Worm (Caenorhabditis elegans) whole organism, L3 larva: ENCODE data around the gene M03A8.3.

Experiments used
- R02D3.7 ChIP-seq: fragments of 150-350 bp; optimal IDR thresholded peaks from 2 replicates; lab custom pipeline; 2014; ENCODE audit warnings: missing biosample characterization, missing genetic modification characterization
- ZK546.5 ChIP-seq: sonication (generic microtip); optimal IDR thresholded peaks from 2 replicates; lab custom pipeline; 2017; ENCODE audit warnings: missing biosample characterization, missing genetic modification characterization
- ama-1 ChIP-seq: fragments of 150-350 bp; optimal IDR thresholded peaks from 2 replicates; lab custom pipeline; 2018
- ceh-16 ChIP-seq: sonication (generic microtip); optimal IDR thresholded peaks from 2 replicates; lab custom pipeline; 2017; ENCODE audit warnings: missing biosample characterization, missing genetic modification characterization
- ceh-82 ChIP-seq: fragments of 150-350 bp; optimal IDR thresholded peaks from 2 replicates; lab custom pipeline; 2014; ENCODE audit warnings: missing biosample characterization, missing genetic modification characterization
- ceh-9 ChIP-seq: sonication (generic microtip); optimal IDR thresholded peaks from 2 replicates; lab custom pipeline; 2018; ENCODE audit warnings: missing biosample characterization, missing genetic modification characterization
- daf-12 ChIP-seq: fragments of 150-350 bp; optimal IDR thresholded peaks from 2 replicates; lab custom pipeline; 2014; ENCODE audit warnings: missing biosample characterization, missing genetic modification reagents, missing genetic modification characterization
- egl-27 ChIP-seq: sonication (generic microtip); optimal IDR thresholded peaks from 4 replicates; lab custom pipeline; 2017; ENCODE audit warnings: missing biosample characterization, missing genetic modification reagents, missing genetic modification characterization
- egl-5 ChIP-seq: fragments of 150-350 bp; optimal IDR thresholded peaks from 2 replicates; lab custom pipeline; 2017; ENCODE audit warnings: missing biosample characterization, missing genetic modification reagents, missing genetic modification characterization, inconsistent platforms
- elt-2 ChIP-seq: sonication (generic microtip); optimal IDR thresholded peaks from 2 replicates; lab custom pipeline; 2016; ENCODE audit warnings: missing genetic modification reagents, mild to moderate bottlenecking, missing genetic modification characterization, missing compliant biosample characterization
- elt-3 ChIP-seq, 3 experiments: fragments of 150-350 bp in 1 of 3; sonication (generic microtip) in 2 of 3; optimal IDR thresholded peaks; 2 replicates in 2 of 3; 4 replicates in 1 of 3; lab custom pipeline; 2014 to 2017; ENCODE audit warnings: missing biosample characterization in 3 of 3, missing genetic modification characterization in 3 of 3
- eor-1 ChIP-seq, 2 experiments: fragments of 150-350 bp; optimal IDR thresholded peaks; 2 replicates each; lab custom pipeline; 2014 to 2018; ENCODE audit warnings: missing biosample characterization in 2 of 2, missing genetic modification characterization in 2 of 2
- fkh-10 ChIP-seq: sonication (generic microtip); optimal IDR thresholded peaks from 2 replicates; lab custom pipeline; 2017; ENCODE audit warnings: missing biosample characterization, missing genetic modification reagents, missing genetic modification characterization
- fkh-2 ChIP-seq: fragments of 150-350 bp; optimal IDR thresholded peaks from 2 replicates; lab custom pipeline; 2014; ENCODE audit warnings: missing biosample characterization, missing genetic modification reagents, missing genetic modification characterization
- hmg-11 ChIP-seq: sonication (generic microtip); optimal IDR thresholded peaks from 2 replicates; lab custom pipeline; 2016; ENCODE audit warnings: missing genetic modification characterization, missing compliant biosample characterization
- jun-1 ChIP-seq: fragments of 150-350 bp; optimal IDR thresholded peaks from 2 replicates; lab custom pipeline; 2014; ENCODE audit warnings: missing biosample characterization, missing genetic modification reagents, missing genetic modification characterization
- lin-15B ChIP-seq: fragments of 150-350 bp; optimal IDR thresholded peaks from 2 replicates; lab custom pipeline; 2014; ENCODE audit warnings: missing biosample characterization, missing genetic modification characterization
- lin-39 ChIP-seq: fragments of 150-350 bp; optimal IDR thresholded peaks from 2 replicates; lab custom pipeline; 2018; ENCODE audit warnings: missing biosample characterization, missing genetic modification reagents, missing genetic modification characterization
- lsy-12 ChIP-seq: sonication (generic microtip); optimal IDR thresholded peaks from 2 replicates; lab custom pipeline; 2016; ENCODE audit warnings: mild to moderate bottlenecking, missing genetic modification characterization, missing compliant biosample characterization
- mml-1 ChIP-seq: fragments of 150-350 bp; sonication (generic microtip); optimal IDR thresholded peaks from 3 replicates; lab custom pipeline; 2014; ENCODE audit warnings: missing biosample characterization, missing genetic modification characterization
- nfya-1 ChIP-seq: sonication (generic microtip); optimal IDR thresholded peaks from 2 replicates; lab custom pipeline; 2017; ENCODE audit warnings: missing genetic modification characterization, mild to moderate bottlenecking, missing compliant biosample characterization, antibody characterized with exemption, moderate library complexity; ENCODE audit not compliant: insufficient read depth
- nhr-23 ChIP-seq: fragments of 150-350 bp; optimal IDR thresholded peaks from 2 replicates; lab custom pipeline; 2014; ENCODE audit warnings: missing biosample characterization, missing genetic modification reagents, missing genetic modification characterization
- nhr-237 ChIP-seq: fragments of 150-350 bp; optimal IDR thresholded peaks from 2 replicates; lab custom pipeline; 2014; ENCODE audit warnings: missing biosample characterization, missing genetic modification characterization
- nhr-25 ChIP-seq: sonication (generic microtip); optimal IDR thresholded peaks from 2 replicates; lab custom pipeline; 2017; ENCODE audit warnings: missing biosample characterization, missing genetic modification characterization
- nhr-28 ChIP-seq: fragments of 150-350 bp; optimal IDR thresholded peaks from 2 replicates; lab custom pipeline; 2014; ENCODE audit warnings: missing biosample characterization, missing genetic modification characterization
- nhr-43 ChIP-seq: sonication (generic microtip); optimal IDR thresholded peaks from 2 replicates; lab custom pipeline; 2016; ENCODE audit warnings: mild to moderate bottlenecking, missing genetic modification characterization, missing compliant biosample characterization; ENCODE audit not compliant: poor library complexity, severe bottlenecking
- nhr-67 ChIP-seq: fragments of 150-350 bp; optimal IDR thresholded peaks from 2 replicates; lab custom pipeline; 2014; ENCODE audit warnings: missing biosample characterization, missing genetic modification characterization
- nhr-76 ChIP-seq: fragments of 150-350 bp; sonication (generic microtip); optimal IDR thresholded peaks from 5 replicates; lab custom pipeline; 2014; ENCODE audit warnings: missing biosample characterization, missing genetic modification characterization
- nhr-77 ChIP-seq: fragments of 150-350 bp; optimal IDR thresholded peaks from 2 replicates; lab custom pipeline; 2014; ENCODE audit warnings: missing biosample characterization, missing genetic modification characterization
- pha-4 ChIP-seq: fragments of 150-350 bp; optimal IDR thresholded peaks from 2 replicates; lab custom pipeline; 2014; ENCODE audit warnings: missing biosample characterization, missing genetic modification reagents, missing genetic modification characterization
- pqm-1 ChIP-seq: fragments of 150-350 bp; optimal IDR thresholded peaks from 2 replicates; lab custom pipeline; 2017; ENCODE audit warnings: missing biosample characterization, missing genetic modification characterization, inconsistent platforms
- sea-2 ChIP-seq: fragments of 150-350 bp; sonication (generic microtip); optimal IDR thresholded peaks from 4 replicates; lab custom pipeline; 2014; ENCODE audit warnings: missing biosample characterization, missing genetic modification reagents, missing genetic modification characterization
- skn-1 ChIP-seq: fragments of 150-350 bp; optimal IDR thresholded peaks from 2 replicates; lab custom pipeline; 2014; ENCODE audit warnings: missing biosample characterization, missing genetic modification characterization
- tbx-2 ChIP-seq: sonication (generic microtip); optimal IDR thresholded peaks from 2 replicates; lab custom pipeline; 2016; ENCODE audit warnings: mild to moderate bottlenecking, missing genetic modification characterization, missing compliant biosample characterization
- unc-39 ChIP-seq: sonication (generic microtip); optimal IDR thresholded peaks from 4 replicates; lab custom pipeline; 2017; ENCODE audit warnings: missing biosample characterization, missing genetic modification characterization
- unc-62 ChIP-seq: fragments of 150-350 bp; sonication (generic microtip); optimal IDR thresholded peaks from 4 replicates; lab custom pipeline; 2014; ENCODE audit warnings: missing biosample characterization, missing genetic modification reagents, missing genetic modification characterization
- zag-1 ChIP-seq: fragments of 150-350 bp; optimal IDR thresholded peaks from 2 replicates; lab custom pipeline; 2014; ENCODE audit warnings: missing biosample characterization, missing genetic modification characterization
- ztf-11 ChIP-seq: fragments of 150-350 bp; optimal IDR thresholded peaks from 2 replicates; lab custom pipeline; 2014; ENCODE audit warnings: missing biosample characterization, missing genetic modification characterization
- ztf-4 ChIP-seq: fragments of 150-350 bp; optimal IDR thresholded peaks from 2 replicates; lab custom pipeline; 2014; ENCODE audit warnings: missing biosample characterization, missing genetic modification characterization

The M03A8.3 gene

ce11 chrX:6808239-6808638 lies 8.4 kb downstream of the M03A8.3 start:
- no peak for TF ChIP-seq ceh-9 (tag; lab: Kevin White, UChicago)
- no peak for TF ChIP-seq R02D3.7
- TF ChIP-seq egl-5 (tag; lab: Kevin White, UChicago) = peak; percentile 33
- no peak for TF ChIP-seq ZK546.5 (tag; lab: Kevin White, UChicago)
- peak; percentile 38 for TF ChIP-seq lin-39 (tag; lab: Kevin White, UChicago)
- TF ChIP-seq nfya-1 (tag; lab: Kevin White, UChicago) = peak; percentile 15
- TF ChIP-seq nhr-67 (tag; lab: Kevin White, UChicago) = no peak
- TF ChIP-seq skn-1 (tag; lab: Kevin White, UChicago) = no peak
- no peak for TF ChIP-seq mml-1 (tag; lab: Kevin White, UChicago)

- TF ChIP-seq eor-1 (tag; optimal IDR thresholded peaks at IDR 0.05; lab: Kevin White, UChicago) (no peak), nhr-43 (tag; lab: Kevin White, UChicago) (no peak), fkh-10 (GFP tag; lab: Kevin White, UChicago) (no peak), jun-1 (peak; percentile 28), tbx-2 (tag; lab: Kevin White, UChicago) (no peak), sea-2 (GFP tag; lab: Kevin White, UChicago) (no peak), pqm-1 (tag; lab: Kevin White, UChicago) (peak; percentile 10), ama-1 (lab: Kevin White, UChicago) (no peak), elt-3 (tag; optimal IDR thresholded peaks at IDR 0.05; lab: Kevin White, UChicago) (no peak), ZK546.5 (tag; lab: Kevin White, UChicago) (no peak), daf-12 (no peak), lin-15B (tag; lab: Kevin White, UChicago) (no peak), lin-39 (tag; lab: Kevin White, UChicago) (no peak), hmg-11 (tag; lab: Kevin White, UChicago) (no peak), nhr-77 (tag; lab: Kevin White, UChicago) (no peak), nhr-25 (tag; lab: Kevin White, UChicago) (peak; percentile 49), nhr-23 (tag; lab: Kevin White, UChicago) (no peak), zag-1 (tag; lab: Kevin White, UChicago) (no peak), egl-5 (tag; lab: Kevin White, UChicago) (no peak), egl-27 (tag; lab: Kevin White, UChicago) (no peak), ztf-11 (tag; lab: Kevin White, UChicago) (no peak), ztf-4 (tag; lab: Kevin White, UChicago) (no peak), unc-62 (GFP tag; lab: Kevin White, UChicago) (no peak), R02D3.7 (no peak), ceh-16 (tag; lab: Kevin White, UChicago) (no peak), mml-1 (tag; lab: Kevin White, UChicago) (no peak), elt-2 (tag; lab: Kevin White, UChicago) (peak; percentile 73), fkh-2 (tag; lab: Kevin White, UChicago) (no peak), unc-39 (tag; lab: Kevin White, UChicago) (no peak), ceh-82 (tag; lab: Kevin White, UChicago) (no peak), nhr-28 (tag; lab: Kevin White, UChicago) (no peak), pha-4 (tag; lab: Kevin White, UChicago) (peak; percentile 76), lsy-12 (tag; lab: Kevin White, UChicago) (peak; percentile 50), nfya-1 (tag; lab: Kevin White, UChicago) (no peak)
These were observed 8.8 kb downstream of the M03A8.3 start for ce11 chrX:6808640-6809039.

DNA sequence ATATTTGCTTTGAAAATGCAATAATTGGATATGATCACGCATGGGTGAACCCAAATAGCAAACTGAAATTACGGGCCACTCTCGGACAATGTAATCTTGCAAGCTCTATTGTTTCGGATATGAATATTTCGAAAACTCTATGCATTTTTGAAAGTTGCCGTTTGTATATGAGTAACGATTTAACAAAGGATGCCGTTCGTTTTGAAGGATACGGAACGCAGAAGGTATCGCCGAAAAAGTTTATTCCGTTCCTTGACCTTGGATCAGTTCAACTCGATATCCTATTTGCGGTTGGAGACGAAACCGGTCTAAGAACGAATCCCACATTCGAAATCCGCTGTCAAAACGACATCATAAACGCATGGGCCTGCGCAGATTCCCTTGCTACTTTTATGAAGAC lies 13.2 kb downstream of the M03A8.3 start:
- TF ChIP-seq egl-27 (tag; lab: Kevin White, UChicago) (no peak), fkh-10 (GFP tag; lab: Kevin White, UChicago) (no peak), nhr-77 (tag; lab: Kevin White, UChicago) (no peak), sea-2 (GFP tag; lab: Kevin White, UChicago) (no peak), nhr-237 (no peak), nhr-76 (tag; lab: Kevin White, UChicago) (no peak), ama-1 (lab: Kevin White, UChicago) (no peak), fkh-2 (tag; lab: Kevin White, UChicago) (no peak), nhr-28 (tag; lab: Kevin White, UChicago) (no peak), nhr-67 (tag; lab: Kevin White, UChicago) (no peak)
